Fruit fly (Drosophila melanogaster) whole organism, embryonic: Measurements from ENCODE around the gene CG42340.

ENCODE experiments used
- B-H2 ChIP-seq: fragments of 200-800 bp; sonication (Bioruptor generic); optimal IDR thresholded peaks from 2 replicates; lab custom pipeline; 2018; ENCODE audit warnings: missing biosample characterization, mild to moderate bottlenecking, missing genetic modification characterization
- CG11504 ChIP-seq: fragments of 200-800 bp; sonication (Bioruptor generic); optimal IDR thresholded peaks from 3 replicates; lab custom pipeline; 2019; ENCODE audit warnings: missing biosample characterization, mild to moderate bottlenecking, missing genetic modification characterization, moderate library complexity
- CG11723 ChIP-seq: fragments of 200-800 bp; sonication (Bioruptor generic); optimal IDR thresholded peaks from 2 replicates; lab custom pipeline; 2017; ENCODE audit warnings: missing biosample characterization, mild to moderate bottlenecking, missing genetic modification characterization
- CG13775 ChIP-seq: fragments of 200-800 bp; sonication (Bioruptor generic); optimal IDR thresholded peaks from 3 replicates; lab custom pipeline; 2017; ENCODE audit warnings: missing biosample characterization, mild to moderate bottlenecking, missing genetic modification characterization
- CG14014 ChIP-seq: fragments of 200-800 bp; sonication (Bioruptor generic); IDR thresholded peaks from 2 replicates; pipeline ENCODE4 v1.3.6; 2022; ENCODE audit warnings: missing biosample characterization, missing genetic modification characterization
- CG14965 ChIP-seq: fragments of 200-800 bp; sonication (Bioruptor generic); optimal IDR thresholded peaks from 2 replicates; lab custom pipeline; 2016; ENCODE audit warnings: missing biosample characterization, missing genetic modification characterization, borderline replicate concordance
- CG17829 ChIP-seq: fragments of 200-800 bp; optimal IDR thresholded peaks from 2 replicates; lab custom pipeline; 2019; ENCODE audit warnings: missing biosample characterization, mild to moderate bottlenecking, missing genetic modification characterization, moderate library complexity
- CG18262 ChIP-seq: fragments of 200-800 bp; optimal IDR thresholded peaks from 3 replicates; lab custom pipeline; 2019; ENCODE audit warnings: missing biosample characterization, mild to moderate bottlenecking, missing genetic modification characterization, moderate library complexity
- CG2712 ChIP-seq: fragments of 200-800 bp; optimal IDR thresholded peaks from 3 replicates; lab custom pipeline; 2019; ENCODE audit warnings: missing biosample characterization, mild to moderate bottlenecking, missing genetic modification characterization, moderate library complexity
- CG32772 ChIP-seq: fragments of 200-800 bp; sonication (Bioruptor generic); IDR thresholded peaks from 2 replicates; pipeline ENCODE4 v1.3.6; 2022; ENCODE audit warnings: missing biosample characterization, missing genetic modification characterization
- CG33213 ChIP-seq: fragments of 200-800 bp; sonication (Bioruptor generic); optimal IDR thresholded peaks from 3 replicates; lab custom pipeline; 2016; ENCODE audit warnings: missing biosample characterization, missing genetic modification characterization
- CG5953 ChIP-seq: fragments of 200-800 bp; sonication (Bioruptor generic); IDR thresholded peaks from 2 replicates; pipeline ENCODE4 v1.3.6; 2022; ENCODE audit warnings: missing biosample characterization, missing genetic modification characterization
- CG7987 ChIP-seq: fragments of 200-800 bp; sonication (Bioruptor generic); optimal IDR thresholded peaks from 2 replicates; lab custom pipeline; 2018; ENCODE audit warnings: missing biosample characterization, mild to moderate bottlenecking, missing genetic modification characterization, moderate library complexity
- CG9215 ChIP-seq: fragments of 200-800 bp; sonication (Bioruptor generic); IDR thresholded peaks from 2 replicates; pipeline ENCODE4 v1.3.6; 2022; ENCODE audit warnings: missing biosample characterization, missing genetic modification characterization
- CHES-1-like ChIP-seq: fragments of 200-800 bp; sonication (Bioruptor generic); optimal IDR thresholded peaks from 2 replicates; lab custom pipeline; 2016; ENCODE audit warnings: missing biosample characterization, missing genetic modification characterization
- Deaf1 ChIP-seq: fragments of 200-800 bp; optimal IDR thresholded peaks from 3 replicates; lab custom pipeline; 2019; ENCODE audit warnings: missing biosample characterization, mild to moderate bottlenecking, missing genetic modification characterization, moderate library complexity
- Dip3 ChIP-seq: fragments of 200-800 bp; sonication (Bioruptor generic); optimal IDR thresholded peaks from 3 replicates; lab custom pipeline; 2016; ENCODE audit warnings: missing biosample characterization, missing genetic modification characterization
- Lpt ChIP-seq: fragments of >200 bp; optimal IDR thresholded peaks from 2 replicates; lab custom pipeline; 2018; ENCODE audit warnings: missing biosample characterization, missing genetic modification characterization
- MBD-R2 ChIP-seq: fragments of 200-800 bp; sonication (Bioruptor generic); IDR thresholded peaks from 2 replicates; pipeline ENCODE4 v1.3.6; 2022; ENCODE audit warnings: missing biosample characterization, missing genetic modification characterization
- MTF-1 ChIP-seq: fragments of 200-800 bp; sonication (Bioruptor generic); optimal IDR thresholded peaks from 2 replicates; lab custom pipeline; 2018; ENCODE audit warnings: missing biosample characterization, mild to moderate bottlenecking, missing genetic modification characterization, borderline replicate concordance
- NC2α ChIP-seq: fragments of 200-800 bp; sonication (Bioruptor generic); optimal IDR thresholded peaks from 2 replicates; lab custom pipeline; 2016; ENCODE audit warnings: missing biosample characterization, missing genetic modification characterization
- PHDP ChIP-seq: fragments of 200-800 bp; sonication (Bioruptor generic); optimal IDR thresholded peaks from 3 replicates; lab custom pipeline; 2018; ENCODE audit warnings: missing biosample characterization, mild to moderate bottlenecking, missing genetic modification characterization, moderate library complexity
- Ptx1 ChIP-seq: fragments of 200-800 bp; sonication (Bioruptor generic); IDR thresholded peaks from 2 replicates; pipeline ENCODE4 v1.3.6; 2022; ENCODE audit warnings: missing biosample characterization, missing genetic modification characterization
- Rx ChIP-seq: fragments of 200-800 bp; sonication (Bioruptor generic); IDR thresholded peaks from 2 replicates; pipeline ENCODE4 v1.3.6; 2022; ENCODE audit warnings: missing biosample characterization, missing genetic modification characterization
- Scr ChIP-seq: fragments of 200-800 bp; sonication (Bioruptor generic); IDR thresholded peaks from 2 replicates; pipeline ENCODE4 v1.3.6; 2022; ENCODE audit warnings: missing biosample characterization, missing genetic modification characterization; ENCODE audit not compliant: partially characterized antibody
- Sin3A ChIP-seq: fragments of >200 bp; optimal IDR thresholded peaks from 2 replicates; lab custom pipeline; 2018
- Sox102F ChIP-seq: fragments of 200-800 bp; sonication (Bioruptor generic); optimal IDR thresholded peaks from 2 replicates; lab custom pipeline; 2018; ENCODE audit warnings: missing biosample characterization, mild to moderate bottlenecking, missing genetic modification characterization, moderate library complexity
- Taf1 ChIP-seq: fragments of 200-800 bp; sonication (Bioruptor generic); IDR thresholded peaks from 2 replicates; pipeline ENCODE4 v1.3.6; 2022; ENCODE audit warnings: missing biosample characterization, missing genetic modification characterization
- aop ChIP-seq: fragments of 200-800 bp; sonication (Bioruptor generic); IDR thresholded peaks from 2 replicates; pipeline ENCODE4 v1.3.6; 2022; ENCODE audit warnings: missing biosample characterization, missing genetic modification characterization
- az2 ChIP-seq: fragments of 200-800 bp; sonication (Bioruptor generic); optimal IDR thresholded peaks from 3 replicates; lab custom pipeline; 2016; ENCODE audit warnings: missing biosample characterization, missing genetic modification characterization
- chif ChIP-seq, 2 experiments: fragments of 200-800 bp; sonication (Bioruptor generic); optimal IDR thresholded peaks; 3 replicates each; lab custom pipeline; 2016; ENCODE audit warnings: missing biosample characterization in 2 of 2, missing genetic modification characterization in 2 of 2
- ci ChIP-seq: fragments of 200-800 bp; sonication (Bioruptor generic); IDR thresholded peaks from 3 replicates; pipeline ENCODE4 v1.3.6; 2022; ENCODE audit warnings: missing biosample characterization, missing genetic modification characterization
- emc ChIP-seq: fragments of 200-800 bp; sonication (Bioruptor generic); optimal IDR thresholded peaks from 2 replicates; lab custom pipeline; 2016; ENCODE audit warnings: missing biosample characterization, missing genetic modification characterization
- fd64A ChIP-seq: fragments of 200-800 bp; sonication (Bioruptor generic); optimal IDR thresholded peaks from 3 replicates; lab custom pipeline; 2018; ENCODE audit warnings: missing biosample characterization, mild to moderate bottlenecking, missing genetic modification characterization
- gcm ChIP-seq: fragments of 200-800 bp; sonication (Bioruptor generic); optimal IDR thresholded peaks from 2 replicates; lab custom pipeline; 2019; ENCODE audit warnings: missing biosample characterization, mild to moderate bottlenecking, missing genetic modification characterization, moderate library complexity
- gcm2 ChIP-seq: fragments of 200-800 bp; sonication (Bioruptor generic); optimal IDR thresholded peaks from 2 replicates; lab custom pipeline; 2016; ENCODE audit warnings: missing biosample characterization, missing genetic modification characterization
- ham ChIP-seq: fragments of 200-800 bp; sonication (Bioruptor generic); IDR thresholded peaks from 2 replicates; pipeline ENCODE4 v1.3.6; 2022; ENCODE audit warnings: missing biosample characterization, missing genetic modification characterization
- kah ChIP-seq: fragments of 200-800 bp; sonication (Bioruptor generic); optimal IDR thresholded peaks from 2 replicates; lab custom pipeline; 2018; ENCODE audit warnings: missing biosample characterization, mild to moderate bottlenecking, missing genetic modification characterization
- lbe ChIP-seq: fragments of 200-800 bp; sonication (Bioruptor generic); optimal IDR thresholded peaks from 2 replicates; lab custom pipeline; 2016; ENCODE audit warnings: missing biosample characterization, mild to moderate bottlenecking, missing genetic modification characterization
- luna ChIP-seq: fragments of 200-800 bp; sonication (Bioruptor generic); optimal IDR thresholded peaks from 2 replicates; lab custom pipeline; 2016; ENCODE audit warnings: missing biosample characterization, missing genetic modification characterization
- otp ChIP-seq: fragments of 200-800 bp; sonication (Bioruptor generic); IDR thresholded peaks from 3 replicates; pipeline ENCODE4, ENCODE4 v1.3.6; 2022; ENCODE audit warnings: missing biosample characterization, missing genetic modification characterization
- p53 ChIP-seq: fragments of 200-800 bp; sonication (Bioruptor generic); optimal IDR thresholded peaks from 2 replicates; lab custom pipeline; 2016; ENCODE audit warnings: missing biosample characterization, missing genetic modification characterization
- phol ChIP-seq: fragments of 200-800 bp; sonication (Bioruptor generic); optimal IDR thresholded peaks from 3 replicates; lab custom pipeline; 2018; ENCODE audit warnings: missing biosample characterization, mild to moderate bottlenecking, missing genetic modification characterization, moderate library complexity
- sd ChIP-seq: fragments of 200-800 bp; sonication (Bioruptor generic); optimal IDR thresholded peaks from 3 replicates; lab custom pipeline; 2018; ENCODE audit warnings: missing biosample characterization, mild to moderate bottlenecking, missing genetic modification characterization, moderate library complexity
- sima ChIP-seq: fragments of 200-800 bp; sonication (Bioruptor generic); optimal IDR thresholded peaks from 2 replicates; lab custom pipeline; 2016; ENCODE audit warnings: missing biosample characterization, missing genetic modification characterization
- sob ChIP-seq: fragments of 200-800 bp; sonication (Bioruptor generic); IDR thresholded peaks from 2 replicates; pipeline ENCODE4 v1.3.6; 2022; ENCODE audit warnings: missing biosample characterization, missing genetic modification characterization
- tup ChIP-seq: fragments of 200-800 bp; sonication (Bioruptor generic); optimal IDR thresholded peaks from 2 replicates; lab custom pipeline; 2016; ENCODE audit warnings: missing biosample characterization, mild to moderate bottlenecking, missing genetic modification characterization, moderate library complexity
- yki ChIP-seq: fragments of >200 bp; optimal IDR thresholded peaks from 3 replicates; lab custom pipeline; 2018
- zf30C ChIP-seq: fragments of 200-800 bp; sonication (Bioruptor generic); optimal IDR thresholded peaks from 3 replicates; lab custom pipeline; 2018; ENCODE audit warnings: missing biosample characterization, mild to moderate bottlenecking, missing genetic modification characterization

Gene CG42340

dm6 chrX:6542331-6542730 lies 18.2 kb upstream of the CG42340 start (continued):
- TF ChIP-seq sd (tag; lab: Kevin White, UChicago) (no peak), CG11723 (GFP tag; lab: Kevin White, UChicago) (no peak), MTF-1 (GFP tag; lab: Kevin White, UChicago) (no peak), ham (GFP tag; lab: Robert Waterston, UW) (no peak), CG5953 (GFP tag; lab: Robert Waterston, UW) (0 out of 2 replicates have a peak, but pooled peaks have one; percentile 17), gcm (GFP tag; lab: Kevin White, UChicago) (peak; percentile 6), emc (GFP tag; lab: Kevin White, UChicago) (no peak), ci (GFP tag; lab: Robert Waterston, UW) (peak; percentile 62; the same call in 1 of the 3 replicates), yki (lab: Kevin White, UChicago) (no peak), CG14014 (GFP tag; lab: Robert Waterston, UW) (peak; percentile 44; the same call in 1 of the 2 replicates), B-H2 (GFP tag; lab: Kevin White, UChicago) (no peak), Ptx1 (GFP tag; lab: Robert Waterston, UW) (peak; percentile 68), MBD-R2 (GFP tag; lab: Robert Waterston, UW) (no peak), CG32772 (GFP tag; lab: Robert Waterston, UW) (peak; percentile 55), Lpt (no peak), Dip3 (GFP tag; lab: Kevin White, UChicago) (no peak), az2 (GFP tag; lab: Kevin White, UChicago) (peak; percentile 14), p53 (GFP tag; lab: Kevin White, UChicago) (no peak), zf30C (no peak), CG14965 (GFP tag; lab: Kevin White, UChicago) (no peak), phol (peak; percentile 39), kah (peak; percentile 2), Scr (GFP tag; lab: Robert Waterston, UW) (no peak), sob (GFP tag; lab: Robert Waterston, UW) (peak; percentile 63; the same call in 1 of the 2 replicates), otp (GFP tag; lab: Robert Waterston, UW) (peak; percentile 54; the same call in 1 of the 3 replicates), CG9215 (no peak), Deaf1 (tag; lab: Kevin White, UChicago) (no peak), chif (GFP tag; optimal IDR thresholded peaks at IDR 0.05; lab: Kevin White, UChicago) (no peak), CG11504 (tag; lab: Kevin White, UChicago) (peak; percentile 79), CG7987 (GFP tag; lab: Kevin White, UChicago) (no peak), sima (GFP tag; lab: Kevin White, UChicago) (no peak), CHES-1-like (GFP tag; lab: Kevin White, UChicago) (no peak), fd64A (GFP tag; lab: Kevin White, UChicago) (no peak), Sin3A (lab: Kevin White, UChicago) (no peak), Taf1 (GFP tag; lab: Robert Waterston, UW) (no peak), tup (GFP tag; lab: Kevin White, UChicago) (no peak), gcm2 (GFP tag; lab: Kevin White, UChicago) (no peak), CG18262 (tag; lab: Kevin White, UChicago) (peak; percentile 35), CG33213 (GFP tag; lab: Kevin White, UChicago) (no peak), aop (GFP tag; lab: Robert Waterston, UW) (no peak), CG17829 (tag; lab: Kevin White, UChicago) (peak; percentile 33), NC2α (GFP tag; lab: Kevin White, UChicago) (no peak), Sox102F (peak; percentile 73), PHDP (tag; lab: Kevin White, UChicago) (peak; percentile 54), Rx (GFP tag; lab: Robert Waterston, UW) (0 out of 2 replicates have a peak, but pooled peaks have one; percentile 9), CG2712 (tag; lab: Kevin White, UChicago) (peak; percentile 52), luna (GFP tag; lab: Kevin White, UChicago) (no peak), lbe (GFP tag; lab: Kevin White, UChicago) (no peak), CG13775 (GFP tag; lab: Kevin White, UChicago) (no peak)
